Fruit fly (Drosophila melanogaster): Measurements from ENCODE around the gene CG18131.

DNA sequence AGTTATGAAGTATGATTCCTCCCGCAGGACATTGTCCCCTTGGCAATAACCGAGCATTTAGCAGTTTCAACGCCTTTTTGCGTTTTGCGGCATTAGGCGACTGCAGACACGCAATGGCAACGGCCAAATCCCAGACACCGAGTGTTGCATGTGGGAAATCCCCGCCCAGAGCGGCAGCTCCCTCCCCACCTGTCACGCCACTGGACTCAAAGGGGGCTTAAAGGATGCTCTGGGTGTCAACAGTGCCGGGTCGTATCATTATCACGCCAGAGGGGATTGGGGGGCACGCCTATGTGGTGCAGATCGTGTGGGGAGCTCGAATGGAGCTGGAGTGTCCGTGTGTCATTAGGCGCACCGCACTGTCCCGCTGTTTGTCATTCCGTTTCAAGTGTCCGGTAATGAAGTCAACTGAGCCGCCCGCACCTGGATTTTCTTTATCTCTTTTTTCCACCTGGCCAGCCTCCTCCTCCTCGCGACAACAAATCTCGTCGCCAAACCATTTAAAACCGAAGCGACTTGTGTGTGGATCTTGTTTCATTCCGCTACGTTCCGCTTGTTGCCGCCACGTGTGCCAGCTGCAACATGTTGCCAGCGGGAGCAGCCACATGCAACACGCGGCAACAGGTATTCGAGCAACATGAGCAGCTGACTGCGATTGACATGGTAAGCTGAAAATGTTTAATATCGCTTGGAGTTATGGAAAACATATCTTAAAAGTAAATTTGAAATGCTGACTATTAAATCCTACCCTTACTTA, 39.8 kb downstream of the CG18131 start:
- no peak for TF ChIP-seq ttk (optimal IDR thresholded peaks at IDR 0.05)
- TF ChIP-seq insv (optimal IDR thresholded peaks at IDR 0.05), result no peak
- no peak for TF ChIP-seq psq (optimal IDR thresholded peaks at IDR 0.05)
- TF ChIP-seq Myc (optimal IDR thresholded peaks at IDR 0.05), result no peak

Measured in Kc167 (cell line).